Fruit fly (Drosophila melanogaster) whole organism, embryonic: Measurements from ENCODE around the gene Gen.

Experiments
- CG1024 ChIP-seq: fragments of 200-800 bp; sonication (Bioruptor generic); IDR thresholded peaks from 2 replicates; pipeline ENCODE4 v1.3.6; 2022; ENCODE audit warnings: missing biosample characterization, missing genetic modification characterization
- CG11696 ChIP-seq: fragments of 200-800 bp; sonication (Bioruptor generic); IDR thresholded peaks from 2 replicates; pipeline ENCODE4 v1.3.6; 2022; ENCODE audit warnings: missing biosample characterization, missing genetic modification characterization
- CG12071 ChIP-seq: fragments of 200-800 bp; sonication (Bioruptor generic); optimal IDR thresholded peaks from 3 replicates; lab custom pipeline; 2018; ENCODE audit warnings: missing biosample characterization, mild to moderate bottlenecking, missing genetic modification characterization
- CG12104 ChIP-seq: fragments of 200-800 bp; sonication (Bioruptor generic); optimal IDR thresholded peaks from 3 replicates; lab custom pipeline; 2016; ENCODE audit warnings: missing biosample characterization, missing genetic modification characterization
- CG12942 ChIP-seq: fragments of 200-800 bp; sonication (Bioruptor generic); optimal IDR thresholded peaks from 3 replicates; lab custom pipeline; 2016; ENCODE audit warnings: missing biosample characterization, missing genetic modification characterization
- CG15011 ChIP-seq: fragments of 200-800 bp; sonication (Bioruptor generic); optimal IDR thresholded peaks from 3 replicates; lab custom pipeline; 2018; ENCODE audit warnings: missing biosample characterization, mild to moderate bottlenecking, missing genetic modification characterization
- CG16779 ChIP-seq: fragments of 200-800 bp; sonication (Bioruptor generic); IDR thresholded peaks from 2 replicates; pipeline ENCODE4 v1.3.6; 2022; ENCODE audit warnings: missing biosample characterization, missing genetic modification characterization
- CG17186 ChIP-seq: fragments of 200-800 bp; sonication (Bioruptor generic); optimal IDR thresholded peaks from 3 replicates; lab custom pipeline; 2017; ENCODE audit warnings: missing biosample characterization, missing genetic modification reagents, missing genetic modification characterization
- CG17385 ChIP-seq: fragments of 200-800 bp; sonication (Bioruptor generic); optimal IDR thresholded peaks from 3 replicates; lab custom pipeline; 2018; ENCODE audit warnings: missing biosample characterization, mild to moderate bottlenecking, missing genetic modification characterization
- CG17802 ChIP-seq: fragments of 200-800 bp; sonication (Bioruptor generic); optimal IDR thresholded peaks from 2 replicates; lab custom pipeline; 2018; ENCODE audit warnings: missing biosample characterization, mild to moderate bottlenecking, missing genetic modification characterization, moderate library complexity
- CG18262 ChIP-seq: fragments of 200-800 bp; optimal IDR thresholded peaks from 3 replicates; lab custom pipeline; 2019; ENCODE audit warnings: missing biosample characterization, mild to moderate bottlenecking, missing genetic modification characterization, moderate library complexity
- CG1832 ChIP-seq: fragments of 200-800 bp; sonication (Bioruptor generic); optimal IDR thresholded peaks from 2 replicates; lab custom pipeline; 2017; ENCODE audit warnings: missing biosample characterization, mild to moderate bottlenecking, missing genetic modification characterization, inconsistent platforms
- CG2202 ChIP-seq: fragments of 200-800 bp; sonication (Bioruptor generic); optimal IDR thresholded peaks from 2 replicates; lab custom pipeline; 2018; ENCODE audit warnings: missing biosample characterization, mild to moderate bottlenecking, missing genetic modification characterization
- CG4854 ChIP-seq: fragments of 200-800 bp; sonication (Bioruptor generic); optimal IDR thresholded peaks from 2 replicates; lab custom pipeline; 2016; ENCODE audit warnings: missing biosample characterization, missing genetic modification characterization, inconsistent platforms
- CG5245 ChIP-seq: fragments of 200-800 bp; sonication (Bioruptor generic); optimal IDR thresholded peaks from 3 replicates; lab custom pipeline; 2016; ENCODE audit warnings: missing biosample characterization, missing genetic modification characterization
- CG7745 ChIP-seq: fragments of 200-800 bp; sonication (Bioruptor generic); optimal IDR thresholded peaks from 2 replicates; lab custom pipeline; 2018; ENCODE audit warnings: missing biosample characterization, mild to moderate bottlenecking, missing genetic modification characterization, moderate library complexity
- CG7928 ChIP-seq: fragments of 200-800 bp; sonication (Bioruptor generic); optimal IDR thresholded peaks from 2 replicates; lab custom pipeline; 2017; ENCODE audit warnings: missing biosample characterization, mild to moderate bottlenecking, missing genetic modification characterization
- CG8359 ChIP-seq: fragments of 200-800 bp; sonication (Bioruptor generic); optimal IDR thresholded peaks from 2 replicates; lab custom pipeline; 2017; ENCODE audit warnings: missing biosample characterization, mild to moderate bottlenecking, missing genetic modification characterization, borderline replicate concordance
- CG9215 ChIP-seq: fragments of 200-800 bp; sonication (Bioruptor generic); IDR thresholded peaks from 2 replicates; pipeline ENCODE4 v1.3.6; 2022; ENCODE audit warnings: missing biosample characterization, missing genetic modification characterization
- Chrac-16 ChIP-seq: fragments of 200-800 bp; sonication (Bioruptor generic); optimal IDR thresholded peaks from 3 replicates; lab custom pipeline; 2016; ENCODE audit warnings: missing biosample characterization, missing genetic modification characterization
- Dad ChIP-seq: fragments of 200-800 bp; sonication (Bioruptor generic); optimal IDR thresholded peaks from 3 replicates; lab custom pipeline; 2016; ENCODE audit warnings: missing biosample characterization, missing genetic modification characterization
- E2f1 ChIP-seq: fragments of 200-800 bp; sonication (Bioruptor generic); IDR thresholded peaks from 2 replicates; pipeline ENCODE4 v1.3.6; 2022; ENCODE audit warnings: missing biosample characterization, missing genetic modification characterization
- HLH54F ChIP-seq: fragments of 200-800 bp; sonication (Bioruptor generic); optimal IDR thresholded peaks from 3 replicates; lab custom pipeline; 2016; ENCODE audit warnings: missing biosample characterization, missing genetic modification characterization
- MTF-1 ChIP-seq: fragments of 200-800 bp; sonication (Bioruptor generic); optimal IDR thresholded peaks from 2 replicates; lab custom pipeline; 2018; ENCODE audit warnings: missing biosample characterization, mild to moderate bottlenecking, missing genetic modification characterization, borderline replicate concordance
- Meics ChIP-seq: fragments of 200-800 bp; sonication (Bioruptor generic); optimal IDR thresholded peaks from 2 replicates; lab custom pipeline; 2017; ENCODE audit warnings: missing biosample characterization, mild to moderate bottlenecking, missing genetic modification characterization
- Mes4 ChIP-seq: fragments of 200-800 bp; sonication (Bioruptor generic); optimal IDR thresholded peaks from 2 replicates; lab custom pipeline; 2016; ENCODE audit warnings: missing biosample characterization, missing genetic modification characterization
- Pdp1 ChIP-seq, 2 experiments: fragments of 200-800 bp; sonication (Bioruptor generic); optimal IDR thresholded peaks; 3 replicates each; lab custom pipeline; 2016; ENCODE audit warnings: missing biosample characterization in 2 of 2, missing genetic modification characterization in 2 of 2, mild to moderate bottlenecking in 1 of 2, moderate library complexity in 1 of 2
- Sry-β ChIP-seq: fragments of 200-800 bp; sonication (Bioruptor generic); optimal IDR thresholded peaks from 2 replicates; lab custom pipeline; 2018; ENCODE audit warnings: missing biosample characterization, mild to moderate bottlenecking, missing genetic modification characterization, moderate library complexity
- TFAM ChIP-seq: fragments of 200-800 bp; sonication (Bioruptor generic); optimal IDR thresholded peaks from 2 replicates; lab custom pipeline; 2017; ENCODE audit warnings: missing biosample characterization, missing genetic modification characterization, inconsistent platforms
- cato ChIP-seq: fragments of 200-800 bp; sonication (Bioruptor generic); optimal IDR thresholded peaks from 2 replicates; lab custom pipeline; 2016; ENCODE audit warnings: missing biosample characterization, missing genetic modification characterization, borderline replicate concordance
- caup ChIP-seq: fragments of 200-800 bp; sonication (Bioruptor generic); optimal IDR thresholded peaks from 3 replicates; lab custom pipeline; 2017; ENCODE audit warnings: missing biosample characterization, mild to moderate bottlenecking, missing genetic modification characterization, moderate library complexity; ENCODE audit not compliant: severe bottlenecking
- chif ChIP-seq, 2 experiments: fragments of 200-800 bp; sonication (Bioruptor generic); optimal IDR thresholded peaks; 3 replicates each; lab custom pipeline; 2016; ENCODE audit warnings: missing biosample characterization in 2 of 2, missing genetic modification characterization in 2 of 2
- da ChIP-seq: fragments of 200-800 bp; sonication (Bioruptor generic); optimal IDR thresholded peaks from 2 replicates; lab custom pipeline; 2016; ENCODE audit warnings: missing biosample characterization, missing genetic modification characterization
- disco-r ChIP-seq: fragments of 200-800 bp; sonication (Bioruptor generic); optimal IDR thresholded peaks from 2 replicates; lab custom pipeline; 2016; ENCODE audit warnings: missing biosample characterization, missing genetic modification characterization
- dpn ChIP-seq, 2 experiments: fragments of 200-800 bp; sonication (Bioruptor generic); optimal IDR thresholded peaks; 3 replicates each; lab custom pipeline; 2016; ENCODE audit warnings: missing biosample characterization in 2 of 2, missing genetic modification characterization in 2 of 2
- eve ChIP-seq, 2 experiments: fragments of >200 bp; optimal IDR thresholded peaks; 2 replicates each; lab custom pipeline; 2017; ENCODE audit warnings: missing biosample characterization in 2 of 2, missing genetic modification characterization in 2 of 2
- ewg ChIP-seq: fragments of 200-800 bp; sonication (Bioruptor generic); optimal IDR thresholded peaks from 3 replicates; lab custom pipeline; 2017; ENCODE audit warnings: mild to moderate bottlenecking, missing biosample characterization, missing genetic modification reagents, missing genetic modification characterization
- fd96Cb ChIP-seq: fragments of 200-800 bp; sonication (Bioruptor generic); optimal IDR thresholded peaks from 2 replicates; lab custom pipeline; 2018; ENCODE audit warnings: missing biosample characterization, mild to moderate bottlenecking, missing genetic modification characterization, moderate library complexity
- fu2 ChIP-seq: fragments of 200-800 bp; sonication (Bioruptor generic); optimal IDR thresholded peaks from 2 replicates; lab custom pipeline; 2016; ENCODE audit warnings: missing biosample characterization, missing genetic modification characterization
- gro ChIP-seq: fragments of 200-800 bp; sonication (Bioruptor generic); optimal IDR thresholded peaks from 2 replicates; lab custom pipeline; 2016; ENCODE audit warnings: missing biosample characterization, missing genetic modification characterization
- gt ChIP-seq: fragments of 200-800 bp; sonication (Bioruptor generic); IDR thresholded peaks from 2 replicates; pipeline ENCODE4 v1.3.6; 2022; ENCODE audit warnings: missing biosample characterization, missing genetic modification characterization
- h ChIP-seq: fragments of >200 bp; optimal IDR thresholded peaks from 2 replicates; lab custom pipeline; 2017
- insv ChIP-seq, 2 experiments: fragments of 200-800 bp; sonication (Bioruptor generic); optimal IDR thresholded peaks; 3 replicates each; lab custom pipeline; 2016 to 2018; ENCODE audit warnings: missing biosample characterization in 2 of 2, missing genetic modification characterization in 2 of 2
- mirr ChIP-seq: fragments of 200-800 bp; sonication (Bioruptor generic); optimal IDR thresholded peaks from 3 replicates; lab custom pipeline; 2018; ENCODE audit warnings: missing biosample characterization, mild to moderate bottlenecking, missing genetic modification characterization
- mld ChIP-seq: fragments of 200-800 bp; sonication (Bioruptor generic); IDR thresholded peaks from 3 replicates; pipeline ENCODE4 v1.3.6; 2022; ENCODE audit warnings: missing biosample characterization, missing genetic modification characterization; ENCODE audit not compliant: partially characterized antibody
- pzg ChIP-seq: fragments of 200-800 bp; sonication (Bioruptor generic); optimal IDR thresholded peaks from 3 replicates; lab custom pipeline; 2018; ENCODE audit warnings: missing biosample characterization, mild to moderate bottlenecking, missing genetic modification characterization, moderate library complexity
- schlank ChIP-seq: fragments of 200-800 bp; sonication (Bioruptor generic); optimal IDR thresholded peaks from 2 replicates; lab custom pipeline; 2018; ENCODE audit warnings: missing biosample characterization, mild to moderate bottlenecking, missing genetic modification characterization
- slp2 ChIP-seq: fragments of 200-800 bp; sonication (Bioruptor generic); optimal IDR thresholded peaks from 2 replicates; lab custom pipeline; 2016; ENCODE audit warnings: missing biosample characterization, missing genetic modification characterization
- tin ChIP-seq: fragments of 200-800 bp; sonication (Bioruptor generic); optimal IDR thresholded peaks from 3 replicates; lab custom pipeline; 2016; ENCODE audit warnings: missing biosample characterization, missing genetic modification characterization
- vfl ChIP-seq: fragments of 200-800 bp; sonication (Bioruptor generic); optimal IDR thresholded peaks from 2 replicates; lab custom pipeline; 2016; ENCODE audit warnings: missing biosample characterization, missing genetic modification characterization
- zf30C ChIP-seq: fragments of 200-800 bp; sonication (Bioruptor generic); optimal IDR thresholded peaks from 3 replicates; lab custom pipeline; 2018; ENCODE audit warnings: missing biosample characterization, mild to moderate bottlenecking, missing genetic modification characterization

The Gen gene

DNA sequence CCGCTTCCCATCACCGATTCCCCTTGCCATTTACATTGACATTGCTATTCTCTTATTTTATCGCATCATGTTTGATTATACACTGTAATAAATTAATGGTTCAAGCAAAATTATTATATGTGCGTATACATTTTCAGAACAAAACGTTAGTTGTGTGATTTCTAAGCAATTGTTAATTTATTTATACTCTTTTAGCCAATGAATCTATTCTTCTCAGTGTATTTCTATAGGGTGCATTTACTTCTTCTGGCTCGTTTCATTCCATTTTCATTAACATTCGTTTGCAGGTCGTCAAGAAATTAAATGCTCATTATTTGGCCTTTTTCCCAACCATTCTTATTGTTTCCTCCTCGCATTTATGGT is 35.4 kb upstream of the Gen start (continued):
- TF ChIP-seq Pdp1 (GFP tag; optimal IDR thresholded peaks at IDR 0.05; lab: Kevin White, UChicago) = peak; percentile 0 to 25
- no peak for TF ChIP-seq CG11696 (GFP tag; lab: Robert Waterston, UW)
- TF ChIP-seq CG17802 (tag; lab: Kevin White, UChicago) = peak; percentile 40
- TF ChIP-seq h (lab: Kevin White, UChicago) = no peak
- no peak for TF ChIP-seq Dad
- 0 out of 2 replicates have a peak, but pooled peaks have one; percentile 18 for TF ChIP-seq CG9215 (GFP tag; lab: Robert Waterston, UW)
- TF ChIP-seq mirr (GFP tag; lab: Kevin White, UChicago) = no peak
- peak; percentile 54 for TF ChIP-seq Chrac-16 (GFP tag; lab: Kevin White, UChicago)
- no peak for TF ChIP-seq mld
- peak; percentile 14 for TF ChIP-seq CG4854 (GFP tag; lab: Kevin White, UChicago)
- no peak for TF ChIP-seq CG7928 (GFP tag; lab: Kevin White, UChicago)
- no peak for TF ChIP-seq cato (GFP tag; lab: Kevin White, UChicago)
- TF ChIP-seq ewg (GFP tag; lab: Kevin White, UChicago) = peak; percentile 8
- TF ChIP-seq CG8359 (GFP tag; lab: Kevin White, UChicago) = no peak
- peak; percentile 50 for TF ChIP-seq CG5245
- TF ChIP-seq CG1024 (GFP tag; lab: Robert Waterston, UW) = peak; percentile 54
- TF ChIP-seq zf30C (GFP tag; lab: Kevin White, UChicago) = peak; percentile 66
- TF ChIP-seq fd96Cb (tag; lab: Kevin White, UChicago) = peak; percentile 80
- peak; percentile 55 for TF ChIP-seq CG18262 (tag; lab: Kevin White, UChicago)
- TF ChIP-seq slp2 (GFP tag; lab: Kevin White, UChicago) = peak; percentile 52
- peak; percentile 32 for TF ChIP-seq TFAM (GFP tag; lab: Kevin White, UChicago)
- no peak for TF ChIP-seq CG17385 (GFP tag; lab: Kevin White, UChicago)
- no peak for TF ChIP-seq gt (GFP tag; lab: Robert Waterston, UW)
- peak; percentile 9 for TF ChIP-seq tin
- no peak for TF ChIP-seq HLH54F (GFP tag; lab: Kevin White, UChicago)
- no peak for TF ChIP-seq Sry-β
- no peak for TF ChIP-seq CG1832 (GFP tag; lab: Kevin White, UChicago)
- peak; percentile 36 for TF ChIP-seq fu2
- TF ChIP-seq Mes4 (GFP tag; lab: Kevin White, UChicago) = peak; percentile 48
- peak; percentile 61 for TF ChIP-seq E2f1
- TF ChIP-seq da (GFP tag; lab: Kevin White, UChicago) = no peak
- no peak for TF ChIP-seq eve (GFP tag; optimal IDR thresholded peaks at IDR 0.05; lab: Kevin White, UChicago)
- no peak for TF ChIP-seq CG15011
- peak; percentile 9 to 56 for TF ChIP-seq dpn (GFP tag; optimal IDR thresholded peaks at IDR 0.05; lab: Kevin White, UChicago)
- no peak for TF ChIP-seq pzg
- TF ChIP-seq insv (GFP tag; optimal IDR thresholded peaks at IDR 0.05; lab: Kevin White, UChicago) = peak in 1 of 2 experiments; percentile 21
- TF ChIP-seq caup (GFP tag; lab: Kevin White, UChicago) = no peak
- TF ChIP-seq CG12071 (GFP tag; lab: Kevin White, UChicago) = no peak
- TF ChIP-seq disco-r (GFP tag; lab: Kevin White, UChicago) = no peak
- TF ChIP-seq CG2202 (tag; lab: Kevin White, UChicago) = peak; percentile 23
- TF ChIP-seq vfl (GFP tag; lab: Kevin White, UChicago) = no peak
- no peak for TF ChIP-seq CG7745
- TF ChIP-seq CG17186 (GFP tag; lab: Kevin White, UChicago) = peak; percentile 0
- peak; percentile 18 for TF ChIP-seq CG12942 (GFP tag; lab: Kevin White, UChicago)
- peak; percentile 33 to 66 for TF ChIP-seq chif (GFP tag; optimal IDR thresholded peaks at IDR 0.05; lab: Kevin White, UChicago)
- no peak for TF ChIP-seq gro (GFP tag; lab: Kevin White, UChicago)
- no peak for TF ChIP-seq Meics (GFP tag; lab: Kevin White, UChicago)
- TF ChIP-seq CG12104 (GFP tag; lab: Kevin White, UChicago) = no peak
- peak; percentile 2 for TF ChIP-seq schlank
- no peak for TF ChIP-seq MTF-1 (GFP tag; lab: Kevin White, UChicago)
- no peak for TF ChIP-seq CG16779 (GFP tag; lab: Robert Waterston, UW)
